Fruit fly (Drosophila melanogaster) whole organism, embryonic: ENCODE measurements around the gene CG14142.

Experiments used
- ATbp ChIP-seq: fragments of 200-800 bp; sonication (Bioruptor generic); optimal IDR thresholded peaks from 2 replicates; lab custom pipeline; 2017; ENCODE audit warnings: missing biosample characterization, mild to moderate bottlenecking, missing genetic modification characterization, missing genetic modification reagents
- Aef1 ChIP-seq: fragments of 200-800 bp; sonication (Bioruptor generic); IDR thresholded peaks from 3 replicates; pipeline ENCODE4 v1.3.6; 2022; ENCODE audit warnings: missing biosample characterization, missing genetic modification characterization
- Asciz ChIP-seq: fragments of 200-800 bp; sonication (Bioruptor generic); optimal IDR thresholded peaks from 2 replicates; lab custom pipeline; 2017; ENCODE audit warnings: missing biosample characterization, mild to moderate bottlenecking, missing genetic modification characterization, missing genetic modification reagents
- CG10321 ChIP-seq: fragments of 200-800 bp; sonication (Bioruptor generic); IDR thresholded peaks from 2 replicates; pipeline ENCODE4 v1.3.6; 2022; ENCODE audit warnings: missing biosample characterization, missing genetic modification characterization
- CG10431 ChIP-seq: fragments of 200-800 bp; sonication (Bioruptor generic); optimal IDR thresholded peaks from 3 replicates; lab custom pipeline; 2018; ENCODE audit warnings: missing biosample characterization, mild to moderate bottlenecking, missing genetic modification characterization
- CG11504 ChIP-seq: fragments of 200-800 bp; sonication (Bioruptor generic); optimal IDR thresholded peaks from 3 replicates; lab custom pipeline; 2019; ENCODE audit warnings: missing biosample characterization, mild to moderate bottlenecking, missing genetic modification characterization, moderate library complexity
- CG12104 ChIP-seq: fragments of 200-800 bp; sonication (Bioruptor generic); optimal IDR thresholded peaks from 3 replicates; lab custom pipeline; 2016; ENCODE audit warnings: missing biosample characterization, missing genetic modification characterization
- CG14965 ChIP-seq: fragments of 200-800 bp; sonication (Bioruptor generic); optimal IDR thresholded peaks from 2 replicates; lab custom pipeline; 2016; ENCODE audit warnings: missing biosample characterization, missing genetic modification characterization, borderline replicate concordance
- CG15479 ChIP-seq: fragments of 200-800 bp; sonication (Bioruptor generic); optimal IDR thresholded peaks from 3 replicates; lab custom pipeline; 2019; ENCODE audit warnings: missing biosample characterization, mild to moderate bottlenecking, missing genetic modification characterization, moderate library complexity
- CG17912 ChIP-seq: fragments of 200-800 bp; sonication (Bioruptor generic); optimal IDR thresholded peaks from 2 replicates; lab custom pipeline; 2018; ENCODE audit warnings: missing biosample characterization, mild to moderate bottlenecking, missing genetic modification characterization
- CG18262 ChIP-seq: fragments of 200-800 bp; optimal IDR thresholded peaks from 3 replicates; lab custom pipeline; 2019; ENCODE audit warnings: missing biosample characterization, mild to moderate bottlenecking, missing genetic modification characterization, moderate library complexity
- CG30020 ChIP-seq: fragments of 200-800 bp; optimal IDR thresholded peaks from 2 replicates; lab custom pipeline; 2019; ENCODE audit warnings: missing biosample characterization, mild to moderate bottlenecking, missing genetic modification characterization, moderate library complexity
- CG30431 ChIP-seq: fragments of 200-800 bp; sonication (Bioruptor generic); optimal IDR thresholded peaks from 2 replicates; lab custom pipeline; 2017; ENCODE audit warnings: missing biosample characterization, missing genetic modification characterization
- CG31441 ChIP-seq: fragments of 200-800 bp; sonication (Bioruptor generic); IDR thresholded peaks from 2 replicates; pipeline ENCODE4 v1.3.6; 2022; ENCODE audit warnings: missing biosample characterization, missing genetic modification characterization
- CG4328 ChIP-seq: fragments of 200-800 bp; sonication (Bioruptor generic); optimal IDR thresholded peaks from 3 replicates; lab custom pipeline; 2017; ENCODE audit warnings: missing biosample characterization, missing genetic modification reagents, missing genetic modification characterization
- CG43689 ChIP-seq: fragments of 200-800 bp; sonication (Bioruptor generic); IDR thresholded peaks from 2 replicates; pipeline ENCODE4 v1.3.6; 2022; ENCODE audit warnings: missing biosample characterization, missing genetic modification characterization
- CG4404 ChIP-seq: fragments of 200-800 bp; sonication (Bioruptor generic); IDR thresholded peaks from 2 replicates; pipeline ENCODE4 v1.3.6; 2022; ENCODE audit warnings: missing biosample characterization, missing genetic modification characterization
- CG4707 ChIP-seq: fragments of 200-800 bp; sonication (Bioruptor generic); optimal IDR thresholded peaks from 2 replicates; lab custom pipeline; 2018; ENCODE audit warnings: missing biosample characterization, mild to moderate bottlenecking, missing genetic modification characterization, moderate library complexity
- CG6654 ChIP-seq: fragments of 200-800 bp; sonication (Bioruptor generic); optimal IDR thresholded peaks from 2 replicates; lab custom pipeline; 2017; ENCODE audit warnings: missing biosample characterization, mild to moderate bottlenecking, missing genetic modification characterization
- CG6813 ChIP-seq: fragments of 200-800 bp; sonication (Bioruptor generic); optimal IDR thresholded peaks from 2 replicates; lab custom pipeline; 2017; ENCODE audit warnings: missing biosample characterization, missing genetic modification characterization, mild to moderate bottlenecking, moderate library complexity, missing genetic modification reagents
- CG7556 ChIP-seq: fragments of 200-800 bp; sonication (Bioruptor generic); optimal IDR thresholded peaks from 2 replicates; lab custom pipeline; 2017; ENCODE audit warnings: missing biosample characterization, mild to moderate bottlenecking, missing genetic modification characterization
- CkIIα-i1 ChIP-seq: fragments of 200-800 bp; sonication (Bioruptor generic); IDR thresholded peaks from 2 replicates; pipeline ENCODE4 v1.3.6; 2022; ENCODE audit warnings: missing biosample characterization, missing genetic modification characterization
- E2f1 ChIP-seq: fragments of 200-800 bp; sonication (Bioruptor generic); IDR thresholded peaks from 2 replicates; pipeline ENCODE4 v1.3.6; 2022; ENCODE audit warnings: missing biosample characterization, missing genetic modification characterization
- Ets97D ChIP-seq: fragments of 200-800 bp; sonication (Bioruptor generic); optimal IDR thresholded peaks from 3 replicates; lab custom pipeline; 2016; ENCODE audit warnings: missing biosample characterization, missing genetic modification characterization
- Hand ChIP-seq: fragments of 200-800 bp; sonication (Bioruptor generic); optimal IDR thresholded peaks from 2 replicates; lab custom pipeline; 2017; ENCODE audit warnings: mild to moderate bottlenecking, missing biosample characterization, missing genetic modification reagents, missing genetic modification characterization
- Sox102F ChIP-seq: fragments of 200-800 bp; sonication (Bioruptor generic); optimal IDR thresholded peaks from 2 replicates; lab custom pipeline; 2018; ENCODE audit warnings: missing biosample characterization, mild to moderate bottlenecking, missing genetic modification characterization, moderate library complexity
- Ssrp ChIP-seq: fragments of 200-800 bp; sonication (Bioruptor generic); optimal IDR thresholded peaks from 2 replicates; lab custom pipeline; 2018; ENCODE audit warnings: missing biosample characterization, mild to moderate bottlenecking, missing genetic modification characterization, moderate library complexity
- ab ChIP-seq: fragments of 200-800 bp; sonication (Bioruptor generic); optimal IDR thresholded peaks from 2 replicates; lab custom pipeline; 2016; ENCODE audit warnings: missing biosample characterization, missing genetic modification characterization
- corto ChIP-seq: fragments of 200-800 bp; sonication (Bioruptor generic); optimal IDR thresholded peaks from 2 replicates; lab custom pipeline; 2016; ENCODE audit warnings: missing biosample characterization, mild to moderate bottlenecking, missing genetic modification characterization, moderate library complexity
- crol ChIP-seq: fragments of 200-800 bp; sonication (Bioruptor generic); IDR thresholded peaks from 2 replicates; pipeline ENCODE4 v1.3.6; 2022; ENCODE audit warnings: missing biosample characterization, missing genetic modification characterization
- cwo ChIP-seq: fragments of 200-800 bp; sonication (Bioruptor generic); optimal IDR thresholded peaks from 3 replicates; lab custom pipeline; 2017; ENCODE audit warnings: missing biosample characterization, missing genetic modification characterization, mild to moderate bottlenecking, moderate library complexity, missing genetic modification reagents
- fd3F ChIP-seq: fragments of 200-800 bp; sonication (Bioruptor generic); optimal IDR thresholded peaks from 2 replicates; lab custom pipeline; 2018; ENCODE audit warnings: missing biosample characterization, mild to moderate bottlenecking, missing genetic modification characterization, moderate library complexity
- ind ChIP-seq: fragments of 200-800 bp; sonication (Bioruptor generic); optimal IDR thresholded peaks from 3 replicates; lab custom pipeline; 2016; ENCODE audit warnings: missing biosample characterization, missing genetic modification characterization
- inv ChIP-seq: fragments of 200-800 bp; sonication (Bioruptor generic); IDR thresholded peaks from 2 replicates; pipeline ENCODE4 v1.3.6; 2022; ENCODE audit warnings: missing biosample characterization, missing genetic modification characterization; ENCODE audit not compliant: partially characterized antibody
- jing ChIP-seq: fragments of 200-800 bp; sonication (Bioruptor generic); optimal IDR thresholded peaks from 2 replicates; lab custom pipeline; 2018; ENCODE audit warnings: missing biosample characterization, mild to moderate bottlenecking, missing genetic modification characterization
- kay ChIP-seq: fragments of 200-800 bp; sonication (Bioruptor generic); optimal IDR thresholded peaks from 2 replicates; lab custom pipeline; 2016; ENCODE audit warnings: missing biosample characterization, missing genetic modification characterization
- kni ChIP-seq: fragments of 200-800 bp; sonication (Bioruptor generic); optimal IDR thresholded peaks from 3 replicates; lab custom pipeline; 2017; ENCODE audit warnings: mild to moderate bottlenecking, missing biosample characterization, missing genetic modification reagents, missing genetic modification characterization
- knrl ChIP-seq: fragments of 200-800 bp; sonication (Bioruptor generic); IDR thresholded peaks from 3 replicates; pipeline ENCODE4 v1.3.6; 2022; ENCODE audit warnings: missing biosample characterization, missing genetic modification characterization; ENCODE audit not compliant: partially characterized antibody
- luna ChIP-seq: fragments of 200-800 bp; sonication (Bioruptor generic); optimal IDR thresholded peaks from 2 replicates; lab custom pipeline; 2016; ENCODE audit warnings: missing biosample characterization, missing genetic modification characterization
- nerfin-1 ChIP-seq: fragments of 200-800 bp; sonication (Bioruptor generic); optimal IDR thresholded peaks from 3 replicates; lab custom pipeline; 2019; ENCODE audit warnings: missing biosample characterization, mild to moderate bottlenecking, missing genetic modification characterization, moderate library complexity
- onecut ChIP-seq: fragments of 200-800 bp; sonication (Bioruptor generic); IDR thresholded peaks from 2 replicates; pipeline ENCODE4 v1.3.6; 2022; ENCODE audit warnings: missing biosample characterization, missing genetic modification characterization
- pb ChIP-seq: fragments of 200-800 bp; sonication (Bioruptor generic); optimal IDR thresholded peaks from 3 replicates; lab custom pipeline; 2016; ENCODE audit warnings: missing biosample characterization, missing genetic modification characterization
- pfk ChIP-seq: fragments of 200-800 bp; sonication (Bioruptor generic); optimal IDR thresholded peaks from 2 replicates; lab custom pipeline; 2018; ENCODE audit warnings: missing biosample characterization, mild to moderate bottlenecking, missing genetic modification characterization, moderate library complexity
- sim ChIP-seq: fragments of 200-800 bp; sonication (Bioruptor generic); IDR thresholded peaks from 2 replicates; pipeline ENCODE4 v1.3.6; 2022; ENCODE audit warnings: missing biosample characterization, missing genetic modification characterization
- stc ChIP-seq: fragments of 200-800 bp; sonication (Bioruptor generic); IDR thresholded peaks from 2 replicates; pipeline ENCODE4 v1.3.6; 2022; ENCODE audit warnings: missing biosample characterization, missing genetic modification characterization
- stwl ChIP-seq: fragments of 200-800 bp; sonication (Bioruptor generic); optimal IDR thresholded peaks from 3 replicates; lab custom pipeline; 2018; ENCODE audit warnings: missing biosample characterization, mild to moderate bottlenecking, missing genetic modification characterization, moderate library complexity
- toy ChIP-seq: fragments of 200-800 bp; sonication (Bioruptor generic); IDR thresholded peaks from 2 replicates; pipeline ENCODE4 v1.3.6; 2022; ENCODE audit warnings: missing biosample characterization, missing genetic modification characterization
- tup ChIP-seq: fragments of 200-800 bp; sonication (Bioruptor generic); optimal IDR thresholded peaks from 2 replicates; lab custom pipeline; 2016; ENCODE audit warnings: missing biosample characterization, mild to moderate bottlenecking, missing genetic modification characterization, moderate library complexity
- zf30C ChIP-seq: fragments of 200-800 bp; sonication (Bioruptor generic); optimal IDR thresholded peaks from 3 replicates; lab custom pipeline; 2018; ENCODE audit warnings: missing biosample characterization, mild to moderate bottlenecking, missing genetic modification characterization

CG14142 gene

dm6 chr3L:11197291-11198021 lies 24.1 kb downstream of the CG14142 start, which contains the start of gene GlcAT-P (continued):
- TF ChIP-seq CG18262, result peak; percentile 82
- TF ChIP-seq inv (GFP tag; lab: Robert Waterston, UW), result no peak
- TF ChIP-seq Ssrp (tag; lab: Kevin White, UChicago), result peak; percentile 66
- TF ChIP-seq zf30C (GFP tag; lab: Kevin White, UChicago), result peak; percentile 92
- peak; percentile 24 for TF ChIP-seq kay (GFP tag; lab: Kevin White, UChicago)
- peak; percentile 61 for TF ChIP-seq cwo
- peak; percentile 2 for TF ChIP-seq stwl (tag; lab: Kevin White, UChicago)
- peak; percentile 15 for TF ChIP-seq CG15479 (GFP tag; lab: Kevin White, UChicago)
- TF ChIP-seq Sox102F, result peak; percentile 81
- TF ChIP-seq jing, result no peak
- no peak for TF ChIP-seq CkIIα-i1 (GFP tag; lab: Robert Waterston, UW)
- no peak for TF ChIP-seq CG6813 (GFP tag; lab: Kevin White, UChicago)
- TF ChIP-seq CG4404, result no peak
- peak; percentile 3 for TF ChIP-seq CG6654 (GFP tag; lab: Kevin White, UChicago)
- peak; percentile 51 for TF ChIP-seq CG12104
- TF ChIP-seq nerfin-1, result peak; percentile 53
- TF ChIP-seq ATbp (GFP tag; lab: Kevin White, UChicago), result peak; percentile 31
- peak; percentile 82 for TF ChIP-seq CG11504 (tag; lab: Kevin White, UChicago)
- TF ChIP-seq CG10321 (GFP tag; lab: Robert Waterston, UW), result no peak
- no peak for TF ChIP-seq CG4707 (GFP tag; lab: Kevin White, UChicago)
- no peak for TF ChIP-seq CG30431 (GFP tag; lab: Kevin White, UChicago)
- peak; percentile 39 for TF ChIP-seq CG30020 (tag; lab: Kevin White, UChicago)
- no peak for TF ChIP-seq kni
- TF ChIP-seq onecut (GFP tag; lab: Robert Waterston, UW), result no peak
- TF ChIP-seq tup (GFP tag; lab: Kevin White, UChicago), result no peak
- TF ChIP-seq pfk (GFP tag; lab: Kevin White, UChicago), result no peak
- no peak for TF ChIP-seq toy (GFP tag; lab: Robert Waterston, UW)
- TF ChIP-seq CG7556 (GFP tag; lab: Kevin White, UChicago), result peak; percentile 91
- TF ChIP-seq CG14965 (GFP tag; lab: Kevin White, UChicago), result no peak
- peak; percentile 22; the same call in 1 of the 2 replicates for TF ChIP-seq sim
- no peak for TF ChIP-seq CG10431
- peak; percentile 32 for TF ChIP-seq CG4328
- TF ChIP-seq E2f1 (GFP tag; lab: Robert Waterston, UW), result peak; percentile 74
- TF ChIP-seq luna (GFP tag; lab: Kevin White, UChicago), result no peak
- TF ChIP-seq CG31441, result peak; percentile 85
- TF ChIP-seq CG17912 (GFP tag; lab: Kevin White, UChicago), result no peak
- no peak for TF ChIP-seq ab (GFP tag; lab: Kevin White, UChicago)
- peak; percentile 50 for TF ChIP-seq Hand (GFP tag; lab: Kevin White, UChicago)
- peak; percentile 31; the same call in 1 of the 3 replicates for TF ChIP-seq Aef1
- no peak for TF ChIP-seq pb (GFP tag; lab: Kevin White, UChicago)
- TF ChIP-seq ind (GFP tag; lab: Kevin White, UChicago), result peak; percentile 39
- TF ChIP-seq corto (GFP tag; lab: Kevin White, UChicago), result no peak
- no peak for TF ChIP-seq knrl (GFP tag; lab: Robert Waterston, UW)
- peak; percentile 40 for TF ChIP-seq Asciz (GFP tag; lab: Kevin White, UChicago)
- no peak for TF ChIP-seq crol (GFP tag; lab: Robert Waterston, UW)
- peak; percentile 66 for TF ChIP-seq stc (GFP tag; lab: Robert Waterston, UW)
- peak; percentile 9; the same call in 1 of the 2 replicates for TF ChIP-seq CG43689 (GFP tag; lab: Robert Waterston, UW)
- TF ChIP-seq fd3F (GFP tag; lab: Kevin White, UChicago), result peak; percentile 59
- no peak for TF ChIP-seq Ets97D (GFP tag; lab: Kevin White, UChicago)
